Fruit fly (Drosophila melanogaster) whole organism: Measurements from ENCODE around the gene Vps39.

ENCODE experiments used
- CG8478 ChIP-seq: fragments of >200 bp; optimal IDR thresholded peaks from 2 replicates; lab custom pipeline; 2018; ENCODE audit warnings: inconsistent platforms
- pan ChIP-seq: fragments of >200 bp; optimal IDR thresholded peaks from 2 replicates; lab custom pipeline; 2017
- usp ChIP-seq: fragments of >200 bp; optimal IDR thresholded peaks from 2 replicates; lab custom pipeline; 2017; ENCODE audit warnings: missing biosample characterization, missing genetic modification characterization, mixed read lengths

- TF ChIP-seq pan = no peak
- no peak for TF ChIP-seq CG8478 (lab: Kevin White, UChicago)
- no peak for TF ChIP-seq usp (GFP tag; lab: Kevin White, UChicago)
These were observed 47.5 kb downstream of the Vps39 start for dm6 chr3R:18226809-18227157.
